Worm (Caenorhabditis elegans) whole organism, late embryonic: Measurements from ENCODE around the gene H08J19.1.

Source experiments
- K09A11.1 ChIP-seq: sonication (generic microtip); optimal IDR thresholded peaks from 2 replicates; lab custom pipeline; 2017; ENCODE audit warnings: antibody characterized with exemption, mild to moderate bottlenecking, missing genetic modification characterization, missing compliant biosample characterization; ENCODE audit not compliant: insufficient read depth
- T23F11.4 ChIP-seq: fragments of 200-800 bp; sonication (Bioruptor generic); optimal IDR thresholded peaks from 2 replicates; lab custom pipeline; 2018; ENCODE audit warnings: mild to moderate bottlenecking, missing genetic modification characterization, missing compliant biosample characterization
- ceh-14 ChIP-seq: sonication (generic microtip); optimal IDR thresholded peaks from 2 replicates; lab custom pipeline; 2016; ENCODE audit warnings: missing genotype, missing genetic modification characterization, missing compliant biosample characterization
- ceh-22 ChIP-seq: sonication (generic microtip); optimal IDR thresholded peaks from 2 replicates; lab custom pipeline; 2017; ENCODE audit warnings: missing biosample characterization, missing genetic modification characterization
- ceh-31 ChIP-seq: sonication (generic microtip); optimal IDR thresholded peaks from 2 replicates; lab custom pipeline; 2016; ENCODE audit warnings: missing genetic modification characterization, missing compliant biosample characterization
- ceh-34 ChIP-seq: sonication (generic microtip); optimal IDR thresholded peaks from 2 replicates; lab custom pipeline; 2016; ENCODE audit warnings: mild to moderate bottlenecking, missing genetic modification characterization, missing compliant biosample characterization
- ceh-45 ChIP-seq: fragments of 200-800 bp; sonication (Bioruptor generic); IDR thresholded peaks from 2 replicates; pipeline ENCODE4 v1.3.6; 2022; ENCODE audit warnings: missing genetic modification reagents, missing genetic modification characterization, missing compliant biosample characterization
- ceh-48 ChIP-seq: sonication (generic microtip); optimal IDR thresholded peaks from 2 replicates; lab custom pipeline; 2016; ENCODE audit warnings: missing genetic modification characterization, inconsistent platforms, missing compliant biosample characterization
- ceh-6 ChIP-seq: fragments of 200-800 bp; sonication (Bioruptor generic); optimal IDR thresholded peaks from 2 replicates; lab custom pipeline; 2018; ENCODE audit warnings: mild to moderate bottlenecking, missing genetic modification characterization, missing compliant biosample characterization
- elt-2 ChIP-seq: sonication (generic microtip); optimal IDR thresholded peaks from 2 replicates; lab custom pipeline; 2016; ENCODE audit warnings: missing genetic modification reagents, missing genetic modification characterization, missing compliant biosample characterization
- elt-4 ChIP-seq: sonication (generic microtip); optimal IDR thresholded peaks from 2 replicates; lab custom pipeline; 2016; ENCODE audit warnings: missing genetic modification characterization, missing compliant biosample characterization
- eyg-1 ChIP-seq: sonication (generic microtip); optimal IDR thresholded peaks from 2 replicates; lab custom pipeline; 2016; ENCODE audit warnings: missing genotype, missing genetic modification characterization, missing compliant biosample characterization
- fkh-6 ChIP-seq: sonication (generic microtip); optimal IDR thresholded peaks from 2 replicates; lab custom pipeline; 2016; ENCODE audit warnings: missing genetic modification characterization, missing compliant biosample characterization
- hlh-13 ChIP-seq: fragments of 200-800 bp; sonication (Bioruptor generic); optimal IDR thresholded peaks from 2 replicates; lab custom pipeline; 2018; ENCODE audit warnings: mild to moderate bottlenecking, missing genetic modification characterization, missing compliant biosample characterization
- hlh-15 ChIP-seq: sonication (generic microtip); optimal IDR thresholded peaks from 2 replicates; lab custom pipeline; 2016; ENCODE audit warnings: missing genetic modification characterization, missing compliant biosample characterization
- hlh-30 ChIP-seq: sonication (generic microtip); optimal IDR thresholded peaks from 2 replicates; lab custom pipeline; 2017; ENCODE audit warnings: antibody characterized with exemption, missing genetic modification characterization, missing compliant biosample characterization; ENCODE audit not compliant: insufficient read depth
- hlh-6 ChIP-seq: sonication (generic microtip); optimal IDR thresholded peaks from 2 replicates; lab custom pipeline; 2016; ENCODE audit warnings: missing genotype, missing genetic modification characterization, missing compliant biosample characterization
- lin-11 ChIP-seq: fragments of 200-800 bp; sonication (Bioruptor generic); optimal IDR thresholded peaks from 2 replicates; lab custom pipeline; 2018; ENCODE audit warnings: mild to moderate bottlenecking, missing genetic modification characterization, missing compliant biosample characterization
- nfya-1 ChIP-seq: sonication (generic microtip); optimal IDR thresholded peaks from 2 replicates; lab custom pipeline; 2017; ENCODE audit warnings: missing genetic modification characterization, mild to moderate bottlenecking, missing compliant biosample characterization, antibody characterized with exemption, moderate library complexity
- pat-9 ChIP-seq: fragments of 200-800 bp; sonication (Bioruptor generic); optimal IDR thresholded peaks from 2 replicates; lab custom pipeline; 2018; ENCODE audit warnings: mild to moderate bottlenecking, missing genetic modification characterization, moderate library complexity, missing compliant biosample characterization
- pax-1 ChIP-seq: fragments of 150-350 bp; optimal IDR thresholded peaks from 2 replicates; lab custom pipeline; 2014; ENCODE audit warnings: missing biosample characterization, missing genetic modification characterization
- pqm-1 ChIP-seq: sonication (generic microtip); optimal IDR thresholded peaks from 2 replicates; lab custom pipeline; 2016; ENCODE audit warnings: missing genetic modification characterization, missing compliant biosample characterization
- pros-1 ChIP-seq: fragments of 150-350 bp; optimal IDR thresholded peaks from 2 replicates; lab custom pipeline; 2014; ENCODE audit warnings: missing biosample characterization, missing genetic modification reagents, missing genetic modification characterization
- ref-2 ChIP-seq: sonication (generic microtip); optimal IDR thresholded peaks from 2 replicates; lab custom pipeline; 2016; ENCODE audit warnings: missing genetic modification characterization, missing compliant biosample characterization
- sdc-2 ChIP-seq: sonication (generic microtip); optimal IDR thresholded peaks from 2 replicates; lab custom pipeline; 2016; ENCODE audit warnings: missing genotype, missing genetic modification characterization, missing compliant biosample characterization
- sox-4 ChIP-seq: sonication (generic microtip); optimal IDR thresholded peaks from 2 replicates; lab custom pipeline; 2017; ENCODE audit warnings: mild to moderate bottlenecking, missing genetic modification characterization, inconsistent platforms, missing compliant biosample characterization
- syd-9 ChIP-seq: sonication (generic microtip); optimal IDR thresholded peaks from 2 replicates; lab custom pipeline; 2016; ENCODE audit warnings: mild to moderate bottlenecking, missing genetic modification characterization, moderate library complexity, missing compliant biosample characterization
- tbx-2 ChIP-seq: sonication (generic microtip); optimal IDR thresholded peaks from 2 replicates; lab custom pipeline; 2016; ENCODE audit warnings: missing genetic modification characterization, missing compliant biosample characterization
- tbx-7 ChIP-seq: sonication (generic microtip); optimal IDR thresholded peaks from 2 replicates; lab custom pipeline; 2016; ENCODE audit warnings: missing genotype, missing genetic modification characterization, missing compliant biosample characterization
- ttx-3 ChIP-seq: sonication (generic microtip); optimal IDR thresholded peaks from 2 replicates; lab custom pipeline; 2016; ENCODE audit warnings: missing genetic modification reagents, missing genetic modification characterization, missing compliant biosample characterization
- unc-3 ChIP-seq, 2 experiments: fragments of 200-800 bp in 1 of 2; sonication (Bioruptor generic) in 1 of 2; sonication (generic microtip) in 1 of 2; conservative IDR thresholded peaks in 1 of 2; optimal IDR thresholded peaks in 1 of 2; 2 replicates each; pipeline versions ENCODE4 v1.3.6 to Lab custom; 2016 to 2022; ENCODE audit warnings: missing compliant biosample characterization in 2 of 2, missing genetic modification characterization in 2 of 2, missing genetic modification reagents in 1 of 2
- unc-42 ChIP-seq: sonication (generic microtip); optimal IDR thresholded peaks from 2 replicates; lab custom pipeline; 2016; ENCODE audit warnings: missing genotype, missing genetic modification characterization, missing compliant biosample characterization
- unc-55 ChIP-seq: sonication (generic microtip); optimal IDR thresholded peaks from 2 replicates; lab custom pipeline; 2017; ENCODE audit warnings: missing biosample characterization, missing genetic modification reagents, missing genetic modification characterization
- zip-5 ChIP-seq: sonication (generic microtip); optimal IDR thresholded peaks from 2 replicates; lab custom pipeline; 2016; ENCODE audit warnings: missing genetic modification characterization, missing compliant biosample characterization

H08J19.1 gene

DNA sequence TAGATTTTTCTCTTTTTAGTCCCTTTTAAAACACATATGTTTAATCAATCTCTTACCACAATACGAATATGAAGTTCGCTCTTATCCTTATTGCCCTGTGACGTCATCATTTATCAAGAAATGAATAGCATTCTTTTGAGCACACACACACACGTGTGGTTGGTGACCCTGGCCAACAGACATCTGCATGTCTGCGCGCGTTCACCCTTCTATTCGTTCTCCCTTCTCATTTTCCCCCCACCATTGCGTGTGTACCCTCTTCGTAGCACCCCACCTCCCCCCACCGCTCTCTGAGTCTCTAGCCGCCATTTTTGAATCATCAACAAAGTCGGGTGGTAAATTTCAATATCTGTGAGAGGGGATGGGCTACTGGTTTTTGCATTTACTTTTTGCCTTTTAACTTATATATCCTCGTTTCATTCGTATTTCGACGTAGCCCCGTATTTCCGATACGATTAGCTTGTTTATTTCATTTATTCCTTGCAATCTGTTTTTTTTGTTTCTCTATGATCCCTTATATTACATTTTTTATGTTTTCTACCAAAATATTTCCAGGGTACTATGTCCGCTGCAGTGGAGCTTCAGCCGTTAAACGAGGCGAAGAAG is 42.1 kb upstream of the H08J19.1 start, which contains the start of gene ent-2:
Gene ent-2 (plus strand): TSS at position 556 of the 606 bp plus-strand sequence.
- TF ChIP-seq unc-55 (GFP tag; lab: Kevin White, UChicago) (no peak), K09A11.1 (tag; lab: Kevin White, UChicago) (no peak), hlh-30 (peak; percentile 5), pax-1 (tag; lab: Kevin White, UChicago) (no peak), elt-4 (tag; lab: Kevin White, UChicago) (no peak), ref-2 (tag; lab: Kevin White, UChicago) (no peak), T23F11.4 (GFP tag; lab: Kevin White, UChicago) (no peak), pat-9 (tag; lab: Kevin White, UChicago) (peak; percentile 6), elt-2 (tag; lab: Kevin White, UChicago) (peak; percentile 51), pros-1 (tag; lab: Kevin White, UChicago) (no peak), ttx-3 (tag; lab: Kevin White, UChicago) (no peak), tbx-7 (tag; lab: Kevin White, UChicago) (no peak)

DNA sequence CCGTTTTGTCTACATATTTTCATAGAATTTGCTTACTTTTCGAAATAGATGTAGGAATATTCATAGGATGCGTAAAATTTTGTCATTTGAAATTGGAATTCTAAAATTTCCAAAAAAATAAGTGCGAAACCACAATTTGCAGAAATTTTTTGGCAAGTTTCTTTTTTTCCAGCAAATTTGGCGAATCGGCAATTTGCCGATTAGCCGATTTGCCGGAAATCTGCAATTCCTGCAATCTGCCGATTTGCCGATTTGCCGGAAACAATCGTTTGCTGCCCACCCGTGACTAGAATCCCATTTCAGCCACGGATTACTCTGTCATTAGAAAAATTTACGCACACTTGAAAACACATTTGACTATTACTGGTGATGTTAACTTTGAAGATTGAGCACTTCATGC is 38.5 kb upstream of the H08J19.1 start:
- no peak for TF ChIP-seq pqm-1 (tag; lab: Kevin White, UChicago)
- TF ChIP-seq, all 69 proteins: peak for 0

DNA sequence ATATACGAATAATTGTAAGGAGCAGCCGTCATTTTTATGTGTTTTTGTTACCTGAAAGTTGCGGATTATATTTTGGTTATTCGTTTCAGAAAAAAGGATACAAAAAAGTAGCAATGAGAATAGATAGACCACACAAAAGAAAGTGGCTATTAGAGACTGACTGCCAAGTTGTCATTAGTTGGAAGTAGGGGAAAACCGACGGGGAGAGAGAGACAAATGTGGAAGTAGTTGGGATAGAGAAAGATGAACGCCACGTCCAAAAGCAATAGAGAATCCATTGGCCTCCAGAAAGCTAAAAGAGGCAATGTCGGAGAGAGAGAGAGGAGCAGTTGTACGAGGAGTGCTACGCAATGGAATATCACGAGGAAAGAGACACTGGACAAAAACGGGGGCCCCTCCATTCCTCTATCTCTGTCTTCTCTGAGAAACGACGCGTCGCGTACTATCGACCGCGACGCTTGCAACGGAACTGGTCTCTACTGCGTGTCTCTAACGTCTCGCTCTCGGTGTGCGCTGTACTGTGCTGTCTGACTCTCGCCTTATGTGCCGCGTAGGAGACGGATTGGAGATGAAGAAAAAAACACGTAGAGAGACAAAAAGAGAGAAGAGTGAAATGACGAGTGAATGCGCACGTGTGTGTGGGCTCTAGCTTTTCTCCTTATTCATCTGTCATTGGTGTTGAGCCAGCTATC is 36.0 kb upstream of the H08J19.1 start, which contains the start of gene rab-14:
Gene rab-14 (minus strand): TSS at position 51 of the 692 bp plus-strand sequence.
- TF ChIP-seq pros-1 (tag; lab: Kevin White, UChicago), result peak; percentile 13
- no peak for TF ChIP-seq eyg-1 (tag; lab: Kevin White, UChicago)
- peak; percentile 15 for TF ChIP-seq hlh-6
- peak; percentile 59 for TF ChIP-seq K09A11.1 (tag; lab: Kevin White, UChicago)
- TF ChIP-seq elt-2 (tag; lab: Kevin White, UChicago), result peak; percentile 16
- TF ChIP-seq ref-2 (tag; lab: Kevin White, UChicago), result peak; percentile 30
- peak; percentile 60 for TF ChIP-seq ceh-34 (tag; lab: Kevin White, UChicago)
- TF ChIP-seq hlh-30, result peak; percentile 88
- TF ChIP-seq syd-9, result no peak
- TF ChIP-seq nfya-1 (tag; lab: Kevin White, UChicago), result peak; percentile 66
- TF ChIP-seq ceh-31 (tag; lab: Kevin White, UChicago), result peak; percentile 80
- peak; percentile 25 for TF ChIP-seq unc-42 (tag; lab: Kevin White, UChicago)
- 0 out of 2 replicates have a peak, but pooled peaks have one; percentile 23 for TF ChIP-seq unc-3 (GFP tag; conservative IDR thresholded peaks at IDR 0.05; lab: Robert Waterston, UW)
- no peak for TF ChIP-seq unc-3 (tag; optimal IDR thresholded peaks at IDR 0.05; lab: Kevin White, UChicago)
- TF ChIP-seq fkh-6 (tag; lab: Kevin White, UChicago), result peak; percentile 8
- TF ChIP-seq ceh-14, result peak; percentile 14
- no peak for TF ChIP-seq hlh-13 (GFP tag; lab: Kevin White, UChicago)
- no peak for TF ChIP-seq sox-4 (tag; lab: Kevin White, UChicago)
- peak; percentile 53 for TF ChIP-seq tbx-2 (tag; lab: Kevin White, UChicago)
- TF ChIP-seq unc-55 (GFP tag; lab: Kevin White, UChicago), result peak; percentile 14
- no peak for TF ChIP-seq ceh-22 (tag; lab: Kevin White, UChicago)
- no peak for TF ChIP-seq zip-5 (tag; lab: Kevin White, UChicago)
- TF ChIP-seq tbx-7 (tag; lab: Kevin White, UChicago), result no peak
- TF ChIP-seq hlh-15 (tag; lab: Kevin White, UChicago), result peak; percentile 1
- peak; percentile 23 for TF ChIP-seq ceh-6 (GFP tag; lab: Kevin White, UChicago)
- TF ChIP-seq ceh-45, result no peak
- no peak for TF ChIP-seq lin-11
- peak; percentile 60 for TF ChIP-seq sdc-2 (tag; lab: Kevin White, UChicago)
- TF ChIP-seq ceh-48 (tag; lab: Kevin White, UChicago), result peak; percentile 28
